Worm (Caenorhabditis elegans) whole organism, L1 larva: ENCODE results near the gene str-87.

Source experiments
- C04F5.9 ChIP-seq: sonication (generic microtip); optimal IDR thresholded peaks from 2 replicates; lab custom pipeline; 2016; ENCODE audit warnings: missing genetic modification characterization, missing compliant biosample characterization
- C16A3.4 ChIP-seq: fragments of 150-350 bp; optimal IDR thresholded peaks from 2 replicates; lab custom pipeline; 2014; ENCODE audit warnings: missing biosample characterization, missing genetic modification characterization
- Y116A8C.19 ChIP-seq: sonication (generic microtip); optimal IDR thresholded peaks from 2 replicates; lab custom pipeline; 2016; ENCODE audit warnings: missing compliant biosample characterization, missing genetic modification characterization, borderline replicate concordance
- aly-2 ChIP-seq: fragments of 150-350 bp; optimal IDR thresholded peaks from 2 replicates; lab custom pipeline; 2014; ENCODE audit warnings: missing biosample characterization, missing genetic modification characterization
- blmp-1 ChIP-seq: fragments of 150-350 bp; optimal IDR thresholded peaks from 2 replicates; lab custom pipeline; 2014; ENCODE audit warnings: missing biosample characterization, missing genetic modification characterization
- ceh-63 ChIP-seq: fragments of 200-800 bp; sonication (Bioruptor generic); optimal IDR thresholded peaks from 2 replicates; lab custom pipeline; 2018; ENCODE audit warnings: mild to moderate bottlenecking, missing genetic modification characterization, missing compliant biosample characterization
- ceh-82 ChIP-seq, 3 experiments: fragments of 150-350 bp in 1 of 3; sonication (generic microtip) in 2 of 3; optimal IDR thresholded peaks; 2 replicates each; lab custom pipeline; 2014 to 2017; ENCODE audit warnings: missing biosample characterization in 3 of 3, missing genetic modification characterization in 3 of 3
- ceh-88 ChIP-seq: fragments of 200-800 bp; sonication (Bioruptor generic); IDR thresholded peaks from 2 replicates; pipeline ENCODE4 v1.3.6; 2022; ENCODE audit warnings: missing genetic modification characterization, missing compliant biosample characterization
- ces-1 ChIP-seq: fragments of 150-350 bp; optimal IDR thresholded peaks from 2 replicates; lab custom pipeline; 2014; ENCODE audit warnings: missing biosample characterization, missing genetic modification reagents, missing genetic modification characterization
- dpl-1 ChIP-seq, 3 experiments: fragments of 150-350 bp in 2 of 3; sonication (generic microtip) in 1 of 3; optimal IDR thresholded peaks; 2 replicates each; lab custom pipeline; 2014 to 2017; ENCODE audit warnings: missing biosample characterization in 3 of 3, missing genetic modification characterization in 3 of 3, missing genetic modification reagents in 3 of 3
- efl-1 ChIP-seq, 4 experiments: fragments of 150-350 bp; optimal IDR thresholded peaks in 3 of 4; peaks in 1 of 4; 1 replicate in 1 of 4; 2 replicates in 3 of 4; lab custom pipeline; 2014; ENCODE audit warnings: missing biosample characterization in 2 of 4, missing genetic modification characterization in 2 of 4, missing genetic modification reagents in 2 of 4
- elt-2 ChIP-seq: sonication (generic microtip); optimal IDR thresholded peaks from 2 replicates; lab custom pipeline; 2016; ENCODE audit warnings: missing genetic modification characterization, mild to moderate bottlenecking, inconsistent platforms, missing compliant biosample characterization, missing genetic modification reagents
- ets-5 ChIP-seq: fragments of 200-800 bp; sonication (Bioruptor generic); IDR thresholded peaks from 2 replicates; pipeline ENCODE4 v1.3.6; 2022; ENCODE audit warnings: missing genetic modification characterization, missing compliant biosample characterization
- fkh-4 ChIP-seq: sonication (generic microtip); optimal IDR thresholded peaks from 2 replicates; lab custom pipeline; 2016; ENCODE audit warnings: missing compliant biosample characterization, missing genetic modification characterization, borderline replicate concordance
- fkh-8 ChIP-seq: sonication (generic microtip); optimal IDR thresholded peaks from 2 replicates; lab custom pipeline; 2016; ENCODE audit warnings: mild to moderate bottlenecking, missing genetic modification characterization, missing compliant biosample characterization
- grh-1 ChIP-seq: fragments of 200-800 bp; sonication (Bioruptor generic); IDR thresholded peaks from 2 replicates; pipeline ENCODE4 v1.3.6; 2022; ENCODE audit warnings: missing genetic modification reagents, missing genetic modification characterization, missing compliant biosample characterization
- hlh-4 ChIP-seq: sonication (generic microtip); optimal IDR thresholded peaks from 2 replicates; lab custom pipeline; 2016; ENCODE audit warnings: mild to moderate bottlenecking, missing genetic modification characterization, missing compliant biosample characterization
- isw-1 ChIP-seq: fragments of 200-800 bp; sonication (Bioruptor generic); IDR thresholded peaks from 2 replicates; pipeline ENCODE4 v1.3.6; 2022; ENCODE audit warnings: missing genetic modification characterization, missing compliant biosample characterization
- jun-1 ChIP-seq: fragments of 150-350 bp; optimal IDR thresholded peaks from 2 replicates; lab custom pipeline; 2014; ENCODE audit warnings: missing biosample characterization, missing genetic modification reagents, missing genetic modification characterization
- lin-13 ChIP-seq: fragments of 150-350 bp; optimal IDR thresholded peaks from 2 replicates; lab custom pipeline; 2014; ENCODE audit warnings: missing biosample characterization, missing genetic modification reagents, missing genetic modification characterization
- lin-14 ChIP-seq: fragments of 200-800 bp; sonication (Bioruptor generic); optimal IDR thresholded peaks from 2 replicates; lab custom pipeline; 2018; ENCODE audit warnings: mild to moderate bottlenecking, missing genetic modification characterization, moderate library complexity, missing compliant biosample characterization
- lin-15B ChIP-seq: fragments of 150-350 bp; sonication (generic microtip); optimal IDR thresholded peaks from 3 replicates; lab custom pipeline; 2014; ENCODE audit warnings: missing biosample characterization, missing genetic modification characterization
- lir-3 ChIP-seq: sonication (generic microtip); optimal IDR thresholded peaks from 2 replicates; lab custom pipeline; 2016; ENCODE audit warnings: mild to moderate bottlenecking, missing genetic modification characterization, moderate library complexity, missing compliant biosample characterization; ENCODE audit not compliant: poor library complexity
- mdl-1 ChIP-seq, 2 experiments: fragments of 150-350 bp; optimal IDR thresholded peaks; 2 replicates each; lab custom pipeline; 2014 to 2017; ENCODE audit warnings: missing biosample characterization in 2 of 2, missing genetic modification characterization in 2 of 2, inconsistent platforms in 1 of 2
- nhr-11 ChIP-seq: fragments of 150-350 bp; optimal IDR thresholded peaks from 2 replicates; lab custom pipeline; 2014; ENCODE audit warnings: missing biosample characterization, missing genetic modification characterization
- nhr-12 ChIP-seq: sonication (generic microtip); optimal IDR thresholded peaks from 2 replicates; lab custom pipeline; 2017; ENCODE audit warnings: missing biosample characterization, missing genetic modification characterization
- nhr-20 ChIP-seq: sonication (generic microtip); optimal IDR thresholded peaks from 2 replicates; lab custom pipeline; 2016; ENCODE audit warnings: mild to moderate bottlenecking, missing genetic modification characterization, missing compliant biosample characterization
- nhr-47 ChIP-seq: sonication (generic microtip); optimal IDR thresholded peaks from 2 replicates; lab custom pipeline; 2016; ENCODE audit warnings: mild to moderate bottlenecking, missing genetic modification characterization, moderate library complexity, missing compliant biosample characterization
- nhr-77 ChIP-seq: fragments of 150-350 bp; optimal IDR thresholded peaks from 2 replicates; lab custom pipeline; 2014; ENCODE audit warnings: missing biosample characterization, missing genetic modification characterization
- nhr-84 ChIP-seq: sonication (generic microtip); optimal IDR thresholded peaks from 2 replicates; lab custom pipeline; 2017; ENCODE audit warnings: missing biosample characterization, missing genetic modification characterization
- nhr-90 ChIP-seq: sonication (generic microtip); optimal IDR thresholded peaks from 2 replicates; lab custom pipeline; 2016; ENCODE audit warnings: mild to moderate bottlenecking, missing genetic modification characterization, missing compliant biosample characterization; ENCODE audit not compliant: poor library complexity
- pag-3 ChIP-seq: sonication (generic microtip); optimal IDR thresholded peaks from 2 replicates; lab custom pipeline; 2017; ENCODE audit warnings: missing genetic modification characterization, mild to moderate bottlenecking, missing compliant biosample characterization, antibody characterized with exemption, borderline replicate concordance; ENCODE audit not compliant: insufficient read depth
- rnt-1 ChIP-seq: sonication (generic microtip); optimal IDR thresholded peaks from 2 replicates; lab custom pipeline; 2016; ENCODE audit warnings: mild to moderate bottlenecking, missing genetic modification characterization, moderate library complexity, missing compliant biosample characterization
- sptf-1 ChIP-seq: fragments of 150-350 bp; optimal IDR thresholded peaks from 2 replicates; lab custom pipeline; 2014; ENCODE audit warnings: missing biosample characterization, missing genetic modification characterization
- swsn-7 ChIP-seq: sonication (generic microtip); optimal IDR thresholded peaks from 2 replicates; lab custom pipeline; 2016; ENCODE audit warnings: missing genetic modification characterization, missing compliant biosample characterization
- tbx-2 ChIP-seq: sonication (generic microtip); optimal IDR thresholded peaks from 2 replicates; lab custom pipeline; 2016; ENCODE audit warnings: missing genetic modification characterization, missing compliant biosample characterization
- unc-86 ChIP-seq: sonication (generic microtip); optimal IDR thresholded peaks from 2 replicates; lab custom pipeline; 2016; ENCODE audit warnings: missing genetic modification characterization, missing compliant biosample characterization
- unc-98 ChIP-seq: fragments of 200-800 bp; sonication (Bioruptor generic); IDR thresholded peaks from 2 replicates; pipeline ENCODE4 v1.3.6; 2022; ENCODE audit warnings: missing genetic modification characterization, missing compliant biosample characterization
- xbp-1 ChIP-seq: sonication (generic microtip); optimal IDR thresholded peaks from 2 replicates; lab custom pipeline; 2016; ENCODE audit warnings: missing genetic modification characterization, missing compliant biosample characterization
- ztf-11 ChIP-seq, 2 experiments: sonication (generic microtip); optimal IDR thresholded peaks; 2 replicates each; lab custom pipeline; 2016 to 2017; ENCODE audit warnings: missing genetic modification characterization in 2 of 2, missing biosample characterization in 1 of 2, missing compliant biosample characterization in 1 of 2
- ztf-4 ChIP-seq: fragments of 150-350 bp; optimal IDR thresholded peaks from 2 replicates; lab custom pipeline; 2014; ENCODE audit warnings: missing biosample characterization, missing genetic modification characterization

str-87 gene

DNA sequence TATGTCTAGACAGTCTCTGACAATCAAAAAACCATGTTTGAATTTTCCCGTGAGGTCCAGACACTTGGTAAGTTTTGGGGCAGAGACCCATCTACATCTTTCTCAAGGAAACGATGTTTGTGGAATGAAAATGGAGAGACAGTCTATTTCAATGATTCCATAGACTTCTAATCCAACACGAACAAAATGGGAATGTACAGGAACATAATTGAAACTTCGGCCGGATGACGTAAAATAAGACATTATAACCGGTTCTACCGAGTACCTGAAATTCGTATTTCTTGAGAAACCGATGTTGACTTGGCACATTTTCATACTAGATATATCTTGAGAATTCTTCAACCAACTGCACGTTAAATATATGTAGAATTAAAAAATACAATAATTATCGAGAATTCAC lies at the start of gene str-87:
Gene str-87 (minus strand): TSS at position 101 of the 400 bp plus-strand sequence.
- no peak for TF ChIP-seq dpl-1 (GFP tag; optimal IDR thresholded peaks at IDR 0.05; lab: Kevin White, UChicago)
- no peak for TF ChIP-seq Y116A8C.19 (tag; lab: Kevin White, UChicago)
- TF ChIP-seq ces-1, result no peak
- TF ChIP-seq sptf-1, result no peak
- TF ChIP-seq isw-1 (GFP tag; lab: Robert Waterston, UW), result no peak
- TF ChIP-seq C04F5.9 (tag; lab: Kevin White, UChicago), result no peak
- no peak for TF ChIP-seq rnt-1 (tag; lab: Kevin White, UChicago)
- no peak for TF ChIP-seq nhr-84 (tag; lab: Kevin White, UChicago)
- TF ChIP-seq tbx-2 (tag; lab: Kevin White, UChicago), result no peak
- no peak for TF ChIP-seq xbp-1
- TF ChIP-seq efl-1 (optimal IDR thresholded peaks at IDR 0.05; lab: Kevin White, UChicago), result no peak
- no peak for TF ChIP-seq efl-1 (GFP tag; optimal IDR thresholded peaks at IDR 0.05 in 1 of 2; lab: Kevin White, UChicago)
- no peak for TF ChIP-seq nhr-47 (tag; lab: Kevin White, UChicago)
- TF ChIP-seq lin-13 (GFP tag; lab: Kevin White, UChicago), result no peak
- no peak for TF ChIP-seq unc-86 (tag; lab: Kevin White, UChicago)
- no peak for TF ChIP-seq lin-15B
- TF ChIP-seq pag-3 (tag; lab: Kevin White, UChicago), result no peak
- no peak for TF ChIP-seq grh-1 (GFP tag; lab: Robert Waterston, UW)
- no peak for TF ChIP-seq ceh-63 (GFP tag; lab: Kevin White, UChicago)

DNA sequence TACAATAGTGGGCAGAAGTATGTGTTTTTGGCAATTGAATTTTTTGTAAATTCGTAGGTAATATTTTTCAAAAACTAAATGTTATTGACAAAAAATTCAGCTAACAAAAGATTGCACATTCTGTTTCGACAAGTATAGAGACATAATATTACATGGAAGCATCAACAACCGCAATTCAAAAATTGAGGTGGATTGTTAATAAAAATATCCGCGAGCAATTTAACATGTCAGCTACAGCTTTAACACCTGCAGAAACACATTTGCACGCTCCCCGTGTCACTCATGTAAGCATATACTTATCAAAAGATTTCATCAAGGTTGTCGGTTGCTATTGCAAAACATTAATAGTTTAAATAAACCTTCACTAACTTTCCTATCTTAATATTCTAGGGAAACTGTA lies 47.7 kb upstream of the str-87 start, which contains the start of gene srsx-34:
Gene srsx-34 (plus strand): TSS at position 301 of the 400 bp plus-strand sequence.
- no peak for TF ChIP-seq lir-3 (tag; lab: Kevin White, UChicago)
- TF ChIP-seq elt-2 (tag; lab: Kevin White, UChicago), result no peak
- no peak for TF ChIP-seq ztf-11 (tag; optimal IDR thresholded peaks at IDR 0.05; lab: Kevin White, UChicago)
- no peak for TF ChIP-seq fkh-8 (tag; lab: Kevin White, UChicago)
- TF ChIP-seq swsn-7 (tag; lab: Kevin White, UChicago), result no peak
- no peak for TF ChIP-seq C16A3.4 (tag; lab: Kevin White, UChicago)
- TF ChIP-seq nhr-11 (tag; lab: Kevin White, UChicago), result no peak
- TF ChIP-seq ets-5 (GFP tag; lab: Robert Waterston, UW), result no peak
- no peak for TF ChIP-seq unc-98 (GFP tag; lab: Robert Waterston, UW)
- no peak for TF ChIP-seq lin-14 (GFP tag; lab: Kevin White, UChicago)

DNA sequence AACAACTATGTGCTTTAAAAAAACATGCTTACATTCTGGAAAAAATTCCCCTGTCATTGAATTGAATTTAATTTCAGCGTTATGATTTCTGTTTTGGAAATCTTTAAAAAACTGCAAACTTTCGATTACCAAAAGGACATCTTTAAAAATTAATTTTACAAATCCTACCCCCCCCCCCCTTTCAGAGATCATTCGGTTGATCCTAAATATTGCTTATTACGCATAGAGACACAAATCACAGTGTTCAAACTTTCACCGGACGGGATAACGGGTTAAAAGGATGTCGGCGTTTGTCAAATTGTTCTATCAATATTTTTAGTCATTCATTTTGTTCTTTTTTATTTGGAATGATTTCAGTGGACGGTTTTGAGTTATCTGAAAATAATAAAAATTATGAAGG lies 45.3 kb upstream of the str-87 start, which contains the start of gene C25E10.4:
Gene C25E10.4 (plus strand): TSS at position 301 of the 400 bp plus-strand sequence.
- TF ChIP-seq nhr-20 (tag; lab: Kevin White, UChicago) (no peak), rnt-1 (tag; lab: Kevin White, UChicago) (no peak), blmp-1 (peak; percentile 33), efl-1 (optimal IDR thresholded peaks at IDR 0.05; lab: Kevin White, UChicago) (no peak), efl-1 (GFP tag; optimal IDR thresholded peaks at IDR 0.05 in 1 of 2; lab: Kevin White, UChicago) (peak in 1 of 2 experiments; percentile 43), ceh-88 (GFP tag; lab: Robert Waterston, UW) (no peak), jun-1 (tag; lab: Kevin White, UChicago) (no peak)

DNA sequence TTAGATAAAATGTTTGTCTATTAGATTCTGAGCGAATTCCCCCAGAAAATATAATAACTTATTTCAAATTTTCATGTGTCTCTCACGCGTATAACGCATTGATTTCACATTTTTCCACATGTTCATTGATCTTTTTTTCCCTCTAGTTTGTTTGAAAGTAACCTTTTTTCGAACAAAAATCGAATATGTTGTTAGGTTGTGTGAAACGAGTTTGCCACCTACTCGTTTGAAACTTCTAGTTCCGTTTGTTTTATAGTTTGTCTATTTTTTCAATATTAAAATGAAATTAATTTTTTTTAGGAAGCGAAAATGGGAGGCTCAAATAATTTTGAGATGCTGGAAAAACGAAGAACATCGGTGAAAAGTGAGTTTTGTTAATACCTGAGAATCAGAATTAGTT lies 42.2 kb upstream of the str-87 start, which contains the start of gene C25E10.5:
Gene C25E10.5 (plus strand): TSS at position 301 of the 400 bp plus-strand sequence.
- TF ChIP-seq efl-1 (optimal IDR thresholded peaks at IDR 0.05; lab: Kevin White, UChicago), result no peak
- peak in 1 of 2 experiments; percentile 40 for TF ChIP-seq efl-1 (GFP tag; optimal IDR thresholded peaks at IDR 0.05 in 1 of 2; lab: Kevin White, UChicago)
- no peak for TF ChIP-seq nhr-12

- TF ChIP-seq ceh-82 (tag; optimal IDR thresholded peaks at IDR 0.05; lab: Kevin White, UChicago) (no peak), fkh-4 (no peak), nhr-90 (tag; lab: Kevin White, UChicago) (no peak), ztf-4 (no peak), ets-5 (GFP tag; lab: Robert Waterston, UW) (no peak), ceh-88 (GFP tag; lab: Robert Waterston, UW) (no peak), hlh-4 (no peak), tbx-2 (tag; lab: Kevin White, UChicago) (no peak), aly-2 (no peak), nhr-77 (tag; lab: Kevin White, UChicago) (no peak), mdl-1 (tag; optimal IDR thresholded peaks at IDR 0.05; lab: Kevin White, UChicago) (no peak), nhr-47 (tag; lab: Kevin White, UChicago) (no peak), unc-98 (GFP tag; lab: Robert Waterston, UW) (no peak)
Measured at ce11 chrV:9024713-9025112, 36.7 kb upstream of the str-87 start, which contains the start of gene bus-1. bus-1 (minus strand) TSS chrV:9024813.
